Fruit fly (Drosophila melanogaster): ENCODE measurements around the gene EndoU.

Gene EndoU

dm6 chr3R:15875611-15876010 lies 32.6 kb upstream of the EndoU start, which contains the start of gene CG31183 (continued):
- TF ChIP-seq CG12104 (GFP tag; optimal IDR thresholded peaks at IDR 0.05) (no peak), eyg (GFP tag; optimal IDR thresholded peaks at IDR 0.05) (no peak), CG4707 (GFP tag; optimal IDR thresholded peaks at IDR 0.05) (no peak), CG1602 (GFP tag; optimal IDR thresholded peaks at IDR 0.05) (no peak), Blimp-1 (GFP tag; optimal IDR thresholded peaks at IDR 0.05) (no peak), Adf1 (GFP tag; IDR thresholded peaks at IDR 0.05) (peak; percentile 97), Deaf1 (tag; optimal IDR thresholded peaks at IDR 0.05) (peak; percentile 90), unc-4 (GFP tag; IDR thresholded peaks at IDR 0.05; ENCODE audit: partially characterized antibody) (no peak), Ptx1 (GFP tag; IDR thresholded peaks at IDR 0.05) (no peak), gce (GFP tag; IDR thresholded peaks at IDR 0.05) (0 out of 3 replicates have a peak, but pooled peaks have one; percentile 13), CG34224 (GFP tag; IDR thresholded peaks at IDR 0.05; ENCODE audit: partially characterized antibody) (no peak), CG14710 (tag; optimal IDR thresholded peaks at IDR 0.05) (no peak), psq (GFP tag; optimal IDR thresholded peaks at IDR 0.05) (no peak), p53 (GFP tag; optimal IDR thresholded peaks at IDR 0.05) (no peak), disco-r (GFP tag; optimal IDR thresholded peaks at IDR 0.05) (no peak), bsh (GFP tag; optimal IDR thresholded peaks at IDR 0.05) (no peak), D (optimal IDR thresholded peaks at IDR 0.05) (no peak), D (GFP tag; optimal IDR thresholded peaks at IDR 0.05) (no peak), CG9817 (tag; optimal IDR thresholded peaks at IDR 0.05) (no peak), CG14667 (GFP tag; IDR thresholded peaks at IDR 0.05) (no peak), CG5180 (GFP tag; optimal IDR thresholded peaks at IDR 0.05) (peak; percentile 22), Hey (tag; optimal IDR thresholded peaks at IDR 0.05) (no peak), Dbx (GFP tag; IDR thresholded peaks at IDR 0.05) (no peak), CG11247 (GFP tag; IDR thresholded peaks at IDR 0.05) (0 out of 2 replicates have a peak, but pooled peaks have one; percentile 12), tup (GFP tag; optimal IDR thresholded peaks at IDR 0.05) (no peak), Sry-δ (GFP tag; optimal IDR thresholded peaks at IDR 0.05) (no peak), Nf-YA (GFP tag; IDR thresholded peaks at IDR 0.05) (no peak), Oaz (GFP tag; IDR thresholded peaks at IDR 0.05) (no peak), dan (GFP tag; IDR thresholded peaks at IDR 0.05) (no peak), NC2β (GFP tag; optimal IDR thresholded peaks at IDR 0.05) (no peak), tll (GFP tag; optimal IDR thresholded peaks at IDR 0.05) (no peak), sens (GFP tag) (no peak)

- TF ChIP-seq CG1792 (GFP tag; optimal IDR thresholded peaks at IDR 0.05) (no peak), Tbp (GFP tag; optimal IDR thresholded peaks at IDR 0.05) (no peak), MTF-1 (GFP tag; optimal IDR thresholded peaks at IDR 0.05; ENCODE audit: borderline replicate concordance) (no peak), slbo (GFP tag; IDR thresholded peaks at IDR 0.05) (no peak), gce (GFP tag; IDR thresholded peaks at IDR 0.05) (no peak), CG9876 (GFP tag; optimal IDR thresholded peaks at IDR 0.05) (no peak), CG4404 (GFP tag; IDR thresholded peaks at IDR 0.05) (no peak), sc (optimal IDR thresholded peaks at IDR 0.05) (no peak), sc (GFP tag; optimal IDR thresholded peaks at IDR 0.05) (no peak), ERR (GFP tag; optimal IDR thresholded peaks at IDR 0.05) (no peak), Jarid2 (GFP tag; optimal IDR thresholded peaks at IDR 0.05) (no peak), CG10431 (GFP tag; optimal IDR thresholded peaks at IDR 0.05) (no peak), CG15479 (GFP tag; optimal IDR thresholded peaks at IDR 0.05) (no peak), yki (optimal IDR thresholded peaks at IDR 0.05) (no peak), shn (GFP tag; optimal IDR thresholded peaks at IDR 0.05) (no peak), exex (tag; optimal IDR thresholded peaks at IDR 0.05) (peak; percentile 71), CG8290 (GFP tag; optimal IDR thresholded peaks at IDR 0.05) (no peak), CG8290 (tag; optimal IDR thresholded peaks at IDR 0.05) (no peak), CG32772 (GFP tag; IDR thresholded peaks at IDR 0.05) (no peak), tll (GFP tag; optimal IDR thresholded peaks at IDR 0.05) (no peak), cwo (GFP tag; optimal IDR thresholded peaks at IDR 0.05) (peak; percentile 38), CG1647 (GFP tag; optimal IDR thresholded peaks at IDR 0.05) (no peak), sug (tag; optimal IDR thresholded peaks at IDR 0.05) (peak; percentile 54)
These were observed 16.9 kb upstream of the EndoU start for dm6 chr3R:15891188-15891820.
